Worm (Caenorhabditis elegans): ENCODE data around the gene C48B4.7.

- peak; percentile 13 for TF ChIP-seq mes-2 (tag; optimal IDR thresholded peaks at IDR 0.05; ENCODE audit: poor library complexity, severe bottlenecking)
- no peak for TF ChIP-seq tag-97 (GFP tag; IDR thresholded peaks at IDR 0.05)
- no peak for TF ChIP-seq lin-39 (tag; optimal IDR thresholded peaks at IDR 0.05)
- TF ChIP-seq F49E8.2 (tag; optimal IDR thresholded peaks at IDR 0.05; ENCODE audit: borderline replicate concordance), result no peak
- TF ChIP-seq fos-1 (tag; optimal IDR thresholded peaks at IDR 0.05), result no peak
- TF ChIP-seq saeg-2 (GFP tag; IDR thresholded peaks at IDR 0.05), result no peak
- TF ChIP-seq mdl-1 (tag; optimal IDR thresholded peaks at IDR 0.05), result no peak
- no peak for TF ChIP-seq ZK546.5 (tag; optimal IDR thresholded peaks at IDR 0.05)
- no peak for TF ChIP-seq hlh-11 (tag; optimal IDR thresholded peaks at IDR 0.05)
- TF ChIP-seq skn-1 (tag; optimal IDR thresholded peaks at IDR 0.05), result no peak
- TF ChIP-seq nhr-6 (tag; optimal IDR thresholded peaks at IDR 0.05), result no peak
These were observed 11.6 kb upstream of the C48B4.7 start for ce11 chrIII:9570869-9571268.

Measured in whole organism, L4 larva.